Worm (Caenorhabditis elegans): ENCODE measurements around the gene K03H9.3.

- TF ChIP-seq blmp-1 (tag; optimal IDR thresholded peaks at IDR 0.05): no peak
- TF ChIP-seq nhr-76 (tag; optimal IDR thresholded peaks at IDR 0.05): no peak
- no peak for TF ChIP-seq snpc-4 (tag; optimal IDR thresholded peaks at IDR 0.05)
- TF ChIP-seq elt-3 (tag; optimal IDR thresholded peaks at IDR 0.05): no peak
- TF ChIP-seq mab-5 (tag; optimal IDR thresholded peaks at IDR 0.05): no peak
- no peak for TF ChIP-seq nhr-237 (tag; optimal IDR thresholded peaks at IDR 0.05)
- TF ChIP-seq unc-39 (tag; optimal IDR thresholded peaks at IDR 0.05): no peak
Measured at ce11 chrII:6380866-6381265, 42.0 kb upstream of the K03H9.3 start, which contains the start of gene F58F12.12.

Measured in whole organism, mixed stage, embryonic.